Fruit fly (Drosophila melanogaster): ENCODE measurements around the gene CG5078.

The CG5078 gene

dm6 chr3L:20491525-20492132 is 14.2 kb upstream of the CG5078 start, which contains the start of gene ND-39 (continued):
- peak; percentile 29; the same call in 1 of the 3 replicates for TF ChIP-seq vnd (GFP tag; IDR thresholded peaks at IDR 0.05; ENCODE audit: partially characterized antibody)
- 0 out of 2 replicates have a peak, but pooled peaks have one; percentile 12 for TF ChIP-seq Bgb (GFP tag; IDR thresholded peaks at IDR 0.05; ENCODE audit: partially characterized antibody)

dm6 chr3L:20493417-20494261 is 12.2 kb upstream of the CG5078 start:
- TF ChIP-seq zen2 (GFP tag; IDR thresholded peaks at IDR 0.05; ENCODE audit: partially characterized antibody) (no peak), CG7786 (GFP tag; optimal IDR thresholded peaks at IDR 0.05) (peak; percentile 42), wdn (GFP tag; IDR thresholded peaks at IDR 0.05) (peak; percentile 66), zfh2 (GFP tag; optimal IDR thresholded peaks at IDR 0.05) (peak; percentile 39), pho (GFP tag; optimal IDR thresholded peaks at IDR 0.05) (peak; percentile 51), luna (GFP tag; optimal IDR thresholded peaks at IDR 0.05) (peak; percentile 14), hkb (optimal IDR thresholded peaks at IDR 0.05) (no peak), hkb (GFP tag; IDR thresholded peaks at IDR 0.05) (peak; percentile 76), chinmo (GFP tag; IDR thresholded peaks at IDR 0.05; ENCODE audit: partially characterized antibody) (0 out of 4 replicates have a peak, but pooled peaks have one; percentile 30), sug (tag; optimal IDR thresholded peaks at IDR 0.05) (peak; percentile 49), fd3F (GFP tag; optimal IDR thresholded peaks at IDR 0.05) (peak; percentile 50), lmd (GFP tag; IDR thresholded peaks at IDR 0.05) (peak; percentile 79), Gug (GFP tag; IDR thresholded peaks at IDR 0.05) (no peak), CG7745 (tag; optimal IDR thresholded peaks at IDR 0.05) (no peak), slp2 (GFP tag; optimal IDR thresholded peaks at IDR 0.05) (peak; percentile 28), CG17186 (GFP tag; optimal IDR thresholded peaks at IDR 0.05) (no peak), CG10462 (GFP tag; optimal IDR thresholded peaks at IDR 0.05) (no peak), Atf-2 (GFP tag; optimal IDR thresholded peaks at IDR 0.05) (peak; percentile 14), btn (GFP tag; optimal IDR thresholded peaks at IDR 0.05) (peak; percentile 15), CG15011 (GFP tag; optimal IDR thresholded peaks at IDR 0.05) (peak; percentile 53), chif (GFP tag; optimal IDR thresholded peaks at IDR 0.05) (peak in 1 of 2 experiments; percentile 37), ase (GFP tag; IDR thresholded peaks at IDR 0.05) (peak; percentile 69; the same call in 2 of the 3 replicates), scrt (GFP tag; optimal IDR thresholded peaks at IDR 0.05) (peak; percentile 64), bab2 (GFP tag; optimal IDR thresholded peaks at IDR 0.05) (peak; percentile 55), Ets65A (GFP tag) (peak; percentile 90), Gsc (GFP tag; IDR thresholded peaks at IDR 0.05) (no peak), Oaz (GFP tag; IDR thresholded peaks at IDR 0.05) (peak; percentile 47), CG2199 (GFP tag; IDR thresholded peaks at IDR 0.05) (no peak), Camta (GFP tag; optimal IDR thresholded peaks at IDR 0.05) (peak; percentile 43), Atf6 (GFP tag; IDR thresholded peaks at IDR 0.05) (peak; percentile 88), CG9437 (GFP tag; optimal IDR thresholded peaks at IDR 0.05) (peak; percentile 51), CG6765 (GFP tag; optimal IDR thresholded peaks at IDR 0.05) (peak; percentile 42), CG42726 (GFP tag; IDR thresholded peaks at IDR 0.05; ENCODE audit: partially characterized antibody) (no peak), ssp (GFP tag; IDR thresholded peaks at IDR 0.05) (no peak; the same call in none of the 2 replicates), kah (GFP tag; optimal IDR thresholded peaks at IDR 0.05) (no peak), gcm2 (GFP tag; optimal IDR thresholded peaks at IDR 0.05) (no peak), grau (tag; optimal IDR thresholded peaks at IDR 0.05) (peak; percentile 83), Atf3 (GFP tag; optimal IDR thresholded peaks at IDR 0.05) (no peak), tx (GFP tag; optimal IDR thresholded peaks at IDR 0.05) (no peak), CG43689 (GFP tag; IDR thresholded peaks at IDR 0.05) (peak; percentile 59), kay (GFP tag; optimal IDR thresholded peaks at IDR 0.05) (no peak), gsb (GFP tag; IDR thresholded peaks at IDR 0.05) (0 out of 2 replicates have a peak, but pooled peaks have one; percentile 41), vvl (GFP tag; IDR thresholded peaks at IDR 0.05) (peak; percentile 90), ato (GFP tag; IDR thresholded peaks at IDR 0.05; ENCODE audit: partially characterized antibody) (no peak), CG6654 (GFP tag; optimal IDR thresholded peaks at IDR 0.05) (peak; percentile 10)
